Worm (Caenorhabditis elegans) whole organism, L4/young adult: ENCODE data around the gene rabr-3.

Experiments used
- W03F9.2 ChIP-seq: fragments of 150-350 bp; optimal IDR thresholded peaks from 2 replicates; lab custom pipeline; 2014; ENCODE audit warnings: missing biosample characterization, missing genetic modification characterization
- dao-5 ChIP-seq: sonication (generic microtip); optimal IDR thresholded peaks from 2 replicates; lab custom pipeline; 2016; ENCODE audit warnings: missing genotype, missing genetic modification characterization, moderate library complexity, missing compliant biosample characterization
- him-1 ChIP-seq: sonication (generic microtip); optimal IDR thresholded peaks from 2 replicates; lab custom pipeline; 2016; ENCODE audit warnings: missing genotype, missing genetic modification reagents, missing genetic modification characterization, missing compliant biosample characterization

The rabr-3 gene

DNA sequence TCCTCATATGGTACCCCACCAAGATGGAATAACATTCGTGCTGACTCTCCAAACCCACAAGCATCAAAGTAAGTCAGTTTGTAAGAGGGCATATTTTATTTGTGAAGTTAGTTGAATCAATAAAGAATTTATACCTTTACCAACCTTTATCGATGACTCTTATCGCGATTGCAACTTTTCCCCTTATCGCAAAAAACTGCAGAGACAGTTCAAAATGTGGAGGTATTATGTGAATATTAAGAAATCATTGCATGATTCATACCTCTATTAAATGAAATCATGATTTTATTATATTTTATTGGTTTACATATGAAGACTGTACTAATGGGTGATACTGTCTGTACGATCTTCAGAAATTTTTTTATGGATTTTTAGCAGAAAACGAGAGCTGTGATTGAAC, 36.7 kb downstream of the rabr-3 start, which contains the start of gene gst-22:
Gene gst-22 (minus strand): TSS at position 103 of the 400 bp plus-strand sequence.
- TF ChIP-seq W03F9.2 (tag; lab: Kevin White, UChicago) (no peak), dao-5 (tag; lab: Kevin White, UChicago) (no peak), him-1 (no peak)

DNA sequence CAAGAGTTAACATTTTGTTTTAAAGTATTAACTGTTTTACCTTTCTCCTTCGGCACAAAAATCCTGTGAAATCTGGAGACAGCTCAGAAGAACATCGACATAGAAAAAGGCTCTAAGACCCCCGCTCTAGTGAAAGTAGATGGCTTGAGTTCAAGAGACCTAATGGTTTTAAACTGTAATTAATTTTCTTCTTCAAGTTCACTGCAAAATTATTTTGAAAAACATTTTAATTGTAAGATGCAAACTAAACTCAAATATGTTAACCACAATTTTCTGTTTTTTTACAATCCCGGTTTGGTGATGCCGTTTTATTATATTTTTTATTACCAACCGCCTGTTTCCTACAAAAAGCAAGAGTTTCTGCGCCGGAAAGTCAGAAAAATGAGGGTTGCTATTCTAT, 38.1 kb downstream of the rabr-3 start, which contains the start of gene clec-233:
Gene clec-233 (plus strand): TSS at position 301 of the 400 bp plus-strand sequence.
- no peak for TF ChIP-seq W03F9.2 (tag; lab: Kevin White, UChicago)
- TF ChIP-seq him-1 = no peak
- no peak for TF ChIP-seq dao-5 (tag; lab: Kevin White, UChicago)

DNA sequence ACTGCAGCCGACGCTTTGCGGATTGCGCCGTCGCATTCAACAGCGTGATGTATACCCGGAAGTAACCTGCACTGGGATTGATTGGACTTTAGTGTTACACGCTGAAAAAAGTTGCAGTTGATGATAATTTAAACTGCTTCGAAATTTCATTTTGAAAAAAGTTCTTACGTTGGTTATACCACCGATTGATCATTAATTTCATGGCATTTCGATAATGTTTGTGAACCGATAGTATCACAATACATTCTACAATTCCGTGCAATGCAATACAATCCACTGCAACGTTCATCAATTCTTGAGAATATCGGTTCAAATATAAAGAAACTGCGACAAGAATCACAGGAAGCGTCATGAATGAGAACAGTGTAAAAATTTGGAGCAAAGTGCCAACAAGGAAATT, 39.7 kb downstream of the rabr-3 start, which contains the start of gene F21H7.3:
Gene F21H7.3 (minus strand): TSS at position 101 of the 400 bp plus-strand sequence.
- TF ChIP-seq dao-5 (tag; lab: Kevin White, UChicago) (no peak), W03F9.2 (tag; lab: Kevin White, UChicago) (no peak), him-1 (no peak)

DNA sequence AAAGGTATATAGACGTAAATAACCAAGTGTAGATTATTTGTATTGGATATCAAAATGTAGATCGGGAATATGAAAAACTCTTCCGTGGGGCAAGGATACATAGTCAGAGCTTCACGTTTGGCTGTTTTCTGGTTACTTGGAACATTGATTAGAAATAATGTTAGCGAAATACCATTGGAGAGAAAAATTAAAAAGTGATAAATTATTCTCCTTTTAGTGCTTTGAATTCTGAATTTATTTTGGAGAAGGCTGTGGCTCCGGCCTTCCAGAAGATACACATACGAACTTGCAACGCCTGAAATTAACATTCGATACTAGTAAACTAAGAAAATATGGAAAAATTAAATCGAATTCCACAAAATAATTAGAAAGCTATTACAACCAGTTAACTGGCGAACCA, 40.2 kb downstream of the rabr-3 start, which contains the start of gene srh-98:
Gene srh-98 (minus strand): TSS at position 101 of the 400 bp plus-strand sequence.
- TF ChIP-seq W03F9.2 (tag; lab: Kevin White, UChicago) = no peak
- no peak for TF ChIP-seq him-1
- TF ChIP-seq dao-5 (tag; lab: Kevin White, UChicago) = no peak

DNA sequence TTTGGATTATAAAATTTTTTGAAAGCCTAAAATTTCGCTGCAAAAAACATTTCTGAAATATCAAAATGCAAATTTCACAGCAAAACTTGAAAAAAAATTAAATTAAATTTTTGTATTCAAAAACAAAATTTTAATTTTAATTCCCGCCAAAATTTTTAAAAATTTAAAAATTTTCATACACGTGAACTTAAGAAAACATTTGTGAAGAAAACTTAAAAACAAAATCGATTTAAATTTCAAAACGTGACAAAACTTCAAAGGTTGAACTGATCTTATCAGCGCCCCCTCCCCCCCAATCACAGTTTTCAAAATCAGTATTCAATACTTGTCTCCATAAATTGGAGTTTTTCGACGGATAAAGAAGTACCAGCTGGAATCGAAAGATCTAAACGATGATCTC, 41.7 kb downstream of the rabr-3 start, which contains the start of gene F21H7.5:
Gene F21H7.5 (plus strand): TSS at position 301 of the 400 bp plus-strand sequence.
- TF ChIP-seq dao-5 (tag; lab: Kevin White, UChicago) (no peak), him-1 (no peak), W03F9.2 (tag; lab: Kevin White, UChicago) (no peak)

DNA sequence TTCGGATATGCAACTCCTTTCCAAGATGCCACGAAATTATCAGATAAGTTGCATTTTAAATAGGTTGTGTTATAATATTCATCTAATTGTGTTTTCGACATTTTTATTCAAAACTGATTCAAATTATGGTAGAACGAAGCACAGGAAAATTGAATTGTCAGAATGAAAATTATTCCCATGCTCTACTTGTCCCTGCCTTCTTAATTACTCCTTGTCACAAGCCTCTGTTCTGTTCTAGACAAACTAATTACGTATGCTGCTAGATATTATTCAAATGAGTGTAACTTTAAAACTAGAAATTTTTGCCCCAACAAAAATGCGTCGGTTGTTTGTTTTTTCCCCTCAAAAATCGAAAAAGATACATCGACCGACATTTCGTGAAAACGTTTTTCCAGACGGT, 48.6 kb downstream of the rabr-3 start, which contains the start of gene srh-104:
Gene srh-104 (minus strand): TSS at position 101 of the 400 bp plus-strand sequence.
- TF ChIP-seq dao-5 (tag; lab: Kevin White, UChicago) (no peak), W03F9.2 (tag; lab: Kevin White, UChicago) (no peak), him-1 (no peak)
